Worm (Caenorhabditis elegans): Measurements from ENCODE around the gene K10H10.12.

K10H10.12 gene

DNA sequence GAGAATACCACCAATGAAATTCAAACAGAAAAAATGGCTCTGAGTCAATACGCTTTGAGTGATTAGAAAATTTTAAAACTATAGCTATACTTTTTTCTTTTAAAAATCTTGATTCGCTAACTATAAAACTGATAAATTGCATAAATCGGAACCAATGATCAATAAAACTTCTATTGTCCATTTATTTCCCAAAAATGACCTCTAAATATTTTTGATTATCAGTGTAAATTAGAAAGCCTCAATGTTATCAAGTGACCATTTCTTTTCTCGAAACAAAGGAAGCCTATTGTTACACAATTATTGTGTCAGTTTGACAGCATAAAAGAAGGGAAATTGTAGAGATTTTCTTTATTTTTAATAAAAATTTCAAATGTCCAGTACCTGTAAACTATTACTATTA is 6.0 kb downstream of the K10H10.12 start, which contains the start of gene K10H10.4:
K10H10.4 (plus strand) TSS at position 301 of the 400 bp plus-strand sequence.
- no peak for TF ChIP-seq B0261.1 (tag; optimal IDR thresholded peaks at IDR 0.05)
- TF ChIP-seq nhr-80 (tag; optimal IDR thresholded peaks at IDR 0.05), result no peak
- TF ChIP-seq F39B2.1 (GFP tag; IDR thresholded peaks at IDR 0.05), result no peak

DNA sequence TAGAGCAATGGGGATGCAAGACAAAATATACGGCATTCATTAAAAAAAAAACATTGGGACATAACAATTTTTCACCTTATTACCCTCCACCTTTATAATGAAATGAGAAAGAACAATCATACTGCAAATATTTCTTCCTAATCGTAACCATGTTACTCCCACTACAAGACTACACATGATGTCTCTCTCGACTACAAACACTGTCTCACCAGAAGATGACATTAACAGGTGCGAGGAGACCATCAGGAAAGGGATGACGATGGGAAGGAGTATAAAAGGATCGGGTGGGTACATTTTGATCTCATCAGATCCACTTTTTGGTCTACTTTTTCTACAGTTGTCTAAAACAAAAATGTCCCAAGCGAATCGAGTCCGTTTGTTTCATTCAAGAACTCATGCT is 8.3 kb downstream of the K10H10.12 start, which contains the start of gene dhs-8:
dhs-8 (plus strand) TSS at position 179 of the 400 bp plus-strand sequence.
- no peak for TF ChIP-seq F49E8.2 (tag; optimal IDR thresholded peaks at IDR 0.05; ENCODE audit: insufficient read depth)
- no peak for TF ChIP-seq sea-2 (GFP tag; IDR thresholded peaks at IDR 0.05)
- TF ChIP-seq F37B4.10 (GFP tag; IDR thresholded peaks at IDR 0.05), result no peak
- no peak for TF ChIP-seq rcor-1 (GFP tag; IDR thresholded peaks at IDR 0.05)
- TF ChIP-seq let-526 (GFP tag; IDR thresholded peaks at IDR 0.05), result no peak
- TF ChIP-seq T07F8.4 (tag; optimal IDR thresholded peaks at IDR 0.05), result no peak
- no peak for TF ChIP-seq ceh-58 (GFP tag; IDR thresholded peaks at IDR 0.05)
- no peak for TF ChIP-seq F55B11.4 (tag; optimal IDR thresholded peaks at IDR 0.05; ENCODE audit: borderline replicate concordance, insufficient read depth)
- no peak for TF ChIP-seq lin-40 (tag; optimal IDR thresholded peaks at IDR 0.05)

DNA sequence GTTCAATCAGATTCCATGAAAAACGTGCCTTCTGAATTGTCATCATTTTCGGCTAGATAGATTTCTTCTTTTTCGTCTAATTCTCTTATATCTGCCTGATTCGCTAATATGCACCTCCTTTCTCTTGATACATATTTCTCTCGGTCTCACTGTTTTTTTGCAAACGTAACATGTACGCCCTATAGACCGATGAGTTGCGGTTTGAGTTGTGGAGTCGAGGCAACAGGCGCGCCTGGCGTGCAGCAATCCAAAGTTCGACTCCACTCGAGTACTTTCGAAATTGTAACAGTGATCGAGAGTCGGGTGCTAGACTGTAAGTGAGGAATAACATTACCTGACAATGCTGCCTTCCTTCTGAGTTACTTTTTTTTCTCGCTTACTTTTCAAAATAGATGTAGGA is 9.3 kb downstream of the K10H10.12 start:
- TF ChIP-seq die-1 (tag; optimal IDR thresholded peaks at IDR 0.05), result peak; percentile 96
- TF ChIP-seq snpc-1.1 (tag; optimal IDR thresholded peaks at IDR 0.05; ENCODE audit: insufficient read depth), result peak; percentile 86
- TF ChIP-seq ztf-22 (GFP tag; optimal IDR thresholded peaks at IDR 0.05), result peak; percentile 74
- peak; percentile 76 for TF ChIP-seq F57C9.4 (tag; optimal IDR thresholded peaks at IDR 0.05)
- TF ChIP-seq mxl-1 (tag; optimal IDR thresholded peaks at IDR 0.05), result peak; percentile 95
- peak; percentile 78; the same call in 1 of the 2 replicates for TF ChIP-seq hmg-20 (GFP tag; IDR thresholded peaks at IDR 0.05)
- peak; percentile 90 for TF ChIP-seq madf-10 (tag; optimal IDR thresholded peaks at IDR 0.05)
- peak; percentile 63 to 65 for TF ChIP-seq let-607 (tag; optimal IDR thresholded peaks at IDR 0.05)
- peak; percentile 77; the same call in 1 of the 2 replicates for TF ChIP-seq ztf-6 (GFP tag; IDR thresholded peaks at IDR 0.05)
- TF ChIP-seq xnd-1 (tag; optimal IDR thresholded peaks at IDR 0.05), result no peak
- peak; percentile 93 for TF ChIP-seq B0261.1 (tag; optimal IDR thresholded peaks at IDR 0.05)
- peak; percentile 95 for TF ChIP-seq him-1 (tag; optimal IDR thresholded peaks at IDR 0.05)
- TF ChIP-seq F37B4.10 (GFP tag; IDR thresholded peaks at IDR 0.05), result no peak
- TF ChIP-seq lsl-1 (GFP tag; optimal IDR thresholded peaks at IDR 0.05), result peak; percentile 67
- TF ChIP-seq ztf-25 (GFP tag; IDR thresholded peaks at IDR 0.05), result peak; percentile 93
- peak; percentile 97 for TF ChIP-seq nhr-90 (tag; optimal IDR thresholded peaks at IDR 0.05)
- peak; percentile 16 for TF ChIP-seq T26A5.8 (tag; optimal IDR thresholded peaks at IDR 0.05)
- TF ChIP-seq lsy-27 (tag; optimal IDR thresholded peaks at IDR 0.05; ENCODE audit: borderline replicate concordance, insufficient read depth), result peak; percentile 58
- peak; percentile 85 for TF ChIP-seq ceh-40 (GFP tag; IDR thresholded peaks at IDR 0.05)
- TF ChIP-seq mel-28 (tag; optimal IDR thresholded peaks at IDR 0.05; ENCODE audit: borderline replicate concordance), result peak; percentile 83
- TF ChIP-seq K12H6.12 (tag; optimal IDR thresholded peaks at IDR 0.05), result peak; percentile 87
- peak; percentile 89; the same call in 1 of the 2 replicates for TF ChIP-seq nhr-120 (GFP tag; IDR thresholded peaks at IDR 0.05)
- TF ChIP-seq attf-3 (GFP tag; conservative IDR thresholded peaks at IDR 0.05), result 0 out of 2 replicates have a peak, but pooled peaks have one; percentile 29
- peak; percentile 92 for TF ChIP-seq snpc-1.3 (tag; optimal IDR thresholded peaks at IDR 0.05; ENCODE audit: insufficient read depth)
- no peak; the same call in 1 of the 2 replicates for TF ChIP-seq Y79H2A.3 (GFP tag; conservative IDR thresholded peaks at IDR 0.05)
- peak; percentile 96 for TF ChIP-seq zim-3 (tag; optimal IDR thresholded peaks at IDR 0.05)
- TF ChIP-seq unc-62 (GFP tag; optimal IDR thresholded peaks at IDR 0.05), result no peak
- TF ChIP-seq tbx-9 (tag; optimal IDR thresholded peaks at IDR 0.05; ENCODE audit: borderline replicate concordance), result peak; percentile 59
- peak; percentile 42 for TF ChIP-seq F22D6.2 (tag; optimal IDR thresholded peaks at IDR 0.05)
- TF ChIP-seq T07F8.4 (tag; optimal IDR thresholded peaks at IDR 0.05), result peak; percentile 91
- peak; percentile 89 for TF ChIP-seq ekl-4 (GFP tag; IDR thresholded peaks at IDR 0.05)
- peak; percentile 86 for TF ChIP-seq snpc-4 (GFP tag; optimal IDR thresholded peaks at IDR 0.05)
- TF ChIP-seq snpc-4 (tag; optimal IDR thresholded peaks at IDR 0.05), result peak; percentile 76 to 92 (median 88)
- TF ChIP-seq bed-1 (GFP tag; IDR thresholded peaks at IDR 0.05), result no peak
- TF ChIP-seq K11D2.4 (GFP tag; IDR thresholded peaks at IDR 0.05), result peak; percentile 83

All from whole organism, young adult.